Fruit fly (Drosophila melanogaster) whole organism: ENCODE measurements around the gene CG1824.

Experiments
- CG8478 ChIP-seq: fragments of >200 bp; optimal IDR thresholded peaks from 2 replicates; lab custom pipeline; 2018; ENCODE audit warnings: inconsistent platforms
- Dll ChIP-seq: fragments of >200 bp; optimal IDR thresholded peaks from 2 replicates; lab custom pipeline; 2017
- EcR ChIP-seq, 2 experiments: fragments of >200 bp; optimal IDR thresholded peaks; 2 replicates each; lab custom pipeline; 2017; ENCODE audit warnings: missing biosample characterization in 2 of 2, missing genetic modification characterization in 2 of 2, missing genetic modification reagents in 2 of 2
- pan ChIP-seq: fragments of >200 bp; optimal IDR thresholded peaks from 2 replicates; lab custom pipeline; 2017
- psq ChIP-seq: fragments of >200 bp; optimal IDR thresholded peaks from 2 replicates; lab custom pipeline; 2017
- usp ChIP-seq: fragments of >200 bp; optimal IDR thresholded peaks from 2 replicates; lab custom pipeline; 2017; ENCODE audit warnings: missing biosample characterization, missing genetic modification characterization, mixed read lengths

The CG1824 gene

DNA sequence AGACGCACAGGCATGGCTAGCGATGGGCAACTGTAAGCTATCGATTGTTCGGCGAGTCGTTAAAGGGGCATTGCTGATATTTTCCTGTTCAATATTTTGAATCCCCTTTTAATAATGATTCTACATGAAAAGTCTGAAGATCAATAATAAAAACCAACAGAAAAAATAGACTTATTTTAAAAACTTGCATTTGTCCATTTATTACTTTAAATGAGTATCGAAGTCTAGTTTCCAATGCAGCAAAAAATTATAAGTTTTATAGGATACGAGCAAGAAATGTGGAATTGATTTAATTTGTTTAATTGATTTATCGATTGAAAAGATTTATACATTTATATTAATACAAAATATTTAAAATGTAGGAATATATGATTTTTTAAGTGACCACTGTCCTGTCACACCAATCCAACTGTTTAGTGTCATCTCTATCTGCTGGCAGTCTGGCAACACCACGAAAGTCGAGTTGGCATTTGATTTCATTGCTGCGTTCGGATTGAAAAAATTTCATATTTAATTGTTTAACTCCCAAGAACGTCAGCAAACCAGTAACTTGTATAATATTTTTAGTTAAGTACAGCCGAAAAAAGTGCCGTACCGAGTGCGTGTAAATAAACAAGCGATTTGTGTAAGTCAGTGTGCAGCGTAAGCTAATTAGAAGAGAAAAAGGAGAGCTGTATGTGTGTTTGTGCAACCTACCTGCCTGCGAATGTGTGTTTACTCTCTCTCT lies at the start of gene CG1824, which contains the start of gene Sec16:
Gene CG1824 (minus strand): TSS at position 15 of the 727 bp plus-strand sequence.
Gene Sec16 (plus strand): TSS at position 438 of the 727 bp plus-strand sequence.
- TF ChIP-seq Dll, result no peak

DNA sequence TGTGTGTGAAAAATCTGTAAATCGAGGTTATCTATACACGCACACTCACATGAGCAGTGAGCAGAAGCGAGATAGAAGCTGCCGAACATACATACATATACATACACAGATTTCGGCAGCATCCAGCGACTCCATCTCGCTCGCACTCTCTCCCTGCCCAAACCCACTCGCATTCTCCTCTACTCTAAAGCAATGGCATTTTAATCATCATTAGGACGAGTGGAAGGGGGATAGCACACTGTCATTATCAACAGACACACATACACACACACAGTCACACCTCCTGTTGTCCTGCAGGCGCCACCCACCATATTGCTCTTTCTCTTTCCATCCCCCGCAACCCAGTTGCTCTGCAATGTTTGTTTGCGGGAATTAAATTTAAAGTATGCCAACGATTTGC lies 38.6 kb upstream of the CG1824 start:
- TF ChIP-seq pan (lab: Kevin White, UChicago), result no peak

DNA sequence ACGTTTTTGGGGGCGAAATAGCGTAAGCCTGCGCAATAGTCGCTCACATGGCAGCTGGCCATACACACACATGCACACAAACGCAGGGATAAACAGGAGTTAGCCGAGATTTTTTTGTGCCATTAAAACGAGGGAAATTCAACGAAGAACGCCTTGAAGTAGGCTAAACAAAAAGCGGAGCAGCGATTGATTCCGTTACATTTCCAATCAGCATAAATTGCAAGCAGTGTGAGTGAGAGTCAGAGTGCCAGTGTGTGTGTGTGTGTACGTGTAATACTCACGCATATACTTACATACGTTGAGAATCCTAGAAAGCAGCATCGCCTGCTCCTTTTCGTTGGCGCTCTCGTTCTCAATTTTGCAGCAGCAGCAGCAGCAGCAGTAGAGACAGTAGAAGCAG lies 37.8 kb upstream of the CG1824 start:
- TF ChIP-seq Dll (no peak), CG8478 (lab: Kevin White, UChicago) (no peak), psq (lab: Kevin White, UChicago) (no peak), usp (no peak), EcR (GFP tag; optimal IDR thresholded peaks at IDR 0.05; lab: Kevin White, UChicago) (no peak), pan (lab: Kevin White, UChicago) (no peak)

DNA sequence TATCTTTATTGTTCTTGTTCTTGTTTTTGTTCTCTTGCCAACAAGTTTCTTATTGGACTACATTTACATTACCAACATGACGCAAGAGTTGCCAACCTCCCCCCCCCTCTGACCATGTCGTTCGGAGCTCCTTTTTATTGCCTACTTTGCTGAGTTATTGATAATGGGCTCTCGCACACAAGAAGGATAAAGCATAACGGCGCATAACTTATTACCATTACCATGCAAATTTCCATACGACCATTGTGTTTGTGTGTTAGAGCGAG lies 36.7 kb upstream of the CG1824 start:
- no peak for TF ChIP-seq CG8478 (lab: Kevin White, UChicago)
- no peak for TF ChIP-seq pan (lab: Kevin White, UChicago)
- TF ChIP-seq Dll, result no peak
- TF ChIP-seq EcR (GFP tag; optimal IDR thresholded peaks at IDR 0.05; lab: Kevin White, UChicago), result no peak
- no peak for TF ChIP-seq usp
- no peak for TF ChIP-seq psq (lab: Kevin White, UChicago)

DNA sequence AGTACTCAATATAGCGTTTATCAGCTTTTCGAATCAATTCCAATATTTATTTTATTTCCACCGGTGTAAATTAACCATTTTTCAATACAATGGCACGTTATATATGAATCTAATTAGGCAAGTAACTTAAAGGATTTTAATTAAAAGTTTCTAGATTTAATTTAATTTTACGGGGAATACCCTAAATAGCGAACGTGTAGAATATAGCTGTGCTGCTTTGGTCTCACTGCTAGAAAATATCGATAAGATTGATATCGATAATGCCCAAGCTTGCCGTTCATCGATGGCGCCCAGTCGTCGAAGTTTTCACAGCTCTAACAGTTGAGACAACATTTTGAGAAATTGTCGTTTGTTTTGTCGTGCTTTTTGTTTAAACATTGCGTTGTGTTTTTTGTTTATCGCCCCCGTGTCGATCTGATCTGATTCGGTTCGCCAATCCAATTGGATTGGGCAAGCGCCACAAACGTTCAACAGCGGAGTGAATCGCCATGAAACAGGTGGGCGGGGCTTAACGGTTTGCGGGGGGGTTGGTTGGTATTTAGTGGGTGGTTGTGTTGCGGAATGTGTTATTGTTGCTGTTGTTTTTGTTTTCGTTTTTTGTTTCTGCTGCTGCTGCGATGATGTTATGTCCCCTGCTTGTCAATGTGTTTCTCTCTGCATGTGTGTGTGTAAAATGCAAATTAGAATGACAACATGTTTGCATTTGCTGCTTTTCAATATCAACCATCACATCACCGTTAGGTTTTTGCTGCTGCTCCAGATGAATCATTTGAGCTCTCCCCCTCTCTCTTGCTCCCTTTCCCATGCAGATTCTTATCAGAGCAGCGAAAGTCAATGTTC lies 36.1 kb upstream of the CG1824 start, which contains the start of gene Tomosyn:
Gene Tomosyn (plus strand): TSS at position 289 of the 840 bp plus-strand sequence.
- TF ChIP-seq pan (lab: Kevin White, UChicago), result no peak
- no peak for TF ChIP-seq usp
- TF ChIP-seq EcR (GFP tag; optimal IDR thresholded peaks at IDR 0.05; lab: Kevin White, UChicago), result no peak

DNA sequence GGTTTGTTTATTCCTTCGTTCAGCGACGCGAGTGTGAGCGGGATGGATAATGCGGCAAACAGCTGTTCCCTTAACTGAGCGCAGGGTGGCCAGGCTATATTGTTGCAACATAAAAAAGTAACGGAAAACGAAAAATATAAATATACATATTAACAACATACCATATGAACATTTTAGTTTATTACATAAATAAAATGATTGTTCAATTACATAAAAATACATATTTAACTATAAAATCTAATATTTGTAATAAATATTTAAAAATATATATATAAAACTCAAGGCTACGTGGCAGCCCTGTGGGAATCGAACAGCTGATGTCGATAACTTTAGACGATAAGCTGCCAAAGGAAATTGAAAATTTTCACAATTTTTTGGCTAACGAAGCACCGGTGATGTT lies 34.1 kb upstream of the CG1824 start, which contains the start of the genes Aven and CG2540:
Gene Aven (minus strand): TSS at position 77 of the 400 bp plus-strand sequence.
Gene CG2540 (plus strand): TSS at position 315 of the 400 bp plus-strand sequence.
- no peak for TF ChIP-seq Dll
- TF ChIP-seq pan (lab: Kevin White, UChicago), result no peak

DNA sequence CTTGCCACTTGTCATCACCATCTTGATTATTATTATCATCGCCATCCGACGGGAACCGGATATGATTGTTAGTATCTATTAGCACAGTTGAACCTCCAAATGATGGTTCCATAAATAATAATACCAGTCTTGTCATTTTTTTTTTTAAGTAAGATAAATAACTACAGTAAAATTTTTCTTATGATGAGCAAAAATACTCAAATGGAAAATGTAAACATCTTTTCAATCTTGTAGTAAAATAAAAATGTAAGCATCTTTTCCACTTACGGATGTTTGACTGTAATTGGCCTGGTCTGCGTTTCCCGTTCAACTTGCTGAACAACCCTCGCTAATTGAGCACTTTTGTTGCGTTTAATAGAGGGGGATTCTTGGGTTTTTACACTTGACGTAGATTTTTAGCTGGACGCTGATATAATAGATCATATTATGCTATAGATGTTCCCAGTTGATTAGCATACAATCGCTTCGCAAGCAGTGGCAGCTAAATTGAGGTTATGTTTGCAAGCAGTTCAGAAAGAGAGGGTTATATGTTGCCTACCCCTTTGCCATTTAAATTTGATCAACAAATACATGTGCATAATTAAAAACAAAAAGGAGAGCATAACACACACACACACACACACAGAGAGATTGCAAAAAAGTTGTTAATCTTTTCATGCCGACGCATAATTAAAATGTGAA lies 30.3 kb upstream of the CG1824 start:
- no peak for TF ChIP-seq psq (lab: Kevin White, UChicago)
- TF ChIP-seq EcR (GFP tag; optimal IDR thresholded peaks at IDR 0.05; lab: Kevin White, UChicago), result no peak
- TF ChIP-seq Dll, result no peak
- TF ChIP-seq pan (lab: Kevin White, UChicago), result no peak
- TF ChIP-seq usp, result no peak
- TF ChIP-seq CG8478 (lab: Kevin White, UChicago), result no peak

DNA sequence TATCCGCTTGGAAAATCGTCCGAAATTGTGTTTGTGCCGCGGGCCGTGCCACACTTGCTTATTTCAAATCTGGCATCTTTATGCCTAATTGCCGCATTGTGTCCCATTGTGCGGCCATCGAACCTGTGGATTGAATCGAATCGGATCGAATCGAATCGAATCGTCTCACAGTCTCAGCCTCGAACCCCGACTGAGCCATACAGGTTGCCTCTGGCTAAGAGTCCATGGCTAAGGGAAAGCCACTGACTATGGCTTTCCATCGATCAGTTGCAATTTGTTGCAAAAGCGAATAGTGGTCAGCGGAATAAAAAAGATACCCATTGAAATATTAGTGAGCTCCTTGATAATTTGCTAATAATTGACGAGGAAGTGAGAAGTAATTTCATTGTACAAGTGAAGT lies 28.6 kb upstream of the CG1824 start, which contains the start of gene CG15728:
Gene CG15728 (plus strand): TSS at position 301 of the 400 bp plus-strand sequence.
- TF ChIP-seq usp (no peak), EcR (GFP tag; optimal IDR thresholded peaks at IDR 0.05; lab: Kevin White, UChicago) (no peak), Dll (no peak), psq (lab: Kevin White, UChicago) (no peak), CG8478 (lab: Kevin White, UChicago) (no peak), pan (lab: Kevin White, UChicago) (no peak)

DNA sequence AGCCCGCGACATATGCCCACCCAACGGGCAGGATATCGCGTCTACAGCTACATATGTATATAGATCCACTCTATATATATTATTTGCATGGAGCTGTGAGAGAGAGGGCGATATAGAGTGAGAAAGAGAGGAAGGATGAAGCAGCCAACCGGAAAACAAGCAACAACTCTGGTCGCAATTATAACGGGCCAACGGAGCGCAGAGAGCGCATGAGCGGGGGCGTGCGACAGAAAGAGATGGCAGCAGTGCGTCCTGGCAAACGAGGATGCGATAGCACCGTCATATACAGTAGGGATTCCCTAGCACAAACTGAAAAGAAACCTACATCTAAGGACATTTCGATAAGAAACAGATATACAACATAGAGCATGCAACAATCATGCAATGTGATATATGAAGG lies 26.2 kb upstream of the CG1824 start:
- TF ChIP-seq pan (lab: Kevin White, UChicago) (no peak), usp (no peak), Dll (no peak), CG8478 (lab: Kevin White, UChicago) (no peak), psq (lab: Kevin White, UChicago) (no peak), EcR (GFP tag; optimal IDR thresholded peaks at IDR 0.05; lab: Kevin White, UChicago) (no peak)

DNA sequence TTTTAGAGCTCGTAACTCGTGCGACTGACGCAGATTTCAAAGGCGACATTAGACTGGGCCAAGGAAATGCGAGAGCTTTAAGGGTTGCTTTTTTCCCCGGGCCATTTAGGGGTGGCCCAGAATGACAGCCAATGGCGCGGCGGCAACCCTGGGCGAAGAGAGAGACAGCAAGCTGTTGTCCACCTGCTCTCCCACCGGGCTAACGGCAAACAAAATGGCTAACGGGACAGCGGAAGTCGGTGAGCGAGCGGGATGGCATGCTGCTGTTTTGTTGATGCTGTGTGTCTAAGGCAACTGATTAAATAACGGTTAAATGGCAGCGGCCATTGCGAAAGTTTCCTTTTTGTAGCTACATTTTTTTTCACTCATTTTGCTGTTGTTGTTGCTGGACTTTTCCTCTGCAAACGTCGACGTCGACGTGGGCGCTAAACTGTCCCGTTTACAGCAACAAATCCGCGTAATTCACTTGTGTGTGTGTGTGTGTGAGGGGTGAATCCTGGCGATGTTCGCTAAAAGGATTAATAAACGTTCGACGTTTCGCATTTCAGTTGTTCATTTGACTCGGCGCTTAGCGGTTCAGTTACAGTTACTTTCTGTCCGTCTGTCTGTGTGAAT lies 20.4 kb upstream of the CG1824 start, which contains the start of gene CG11085:
Gene CG11085 (plus strand): TSS at position 565 of the 615 bp plus-strand sequence.
- TF ChIP-seq psq (lab: Kevin White, UChicago), result no peak
- no peak for TF ChIP-seq pan (lab: Kevin White, UChicago)
- no peak for TF ChIP-seq CG8478 (lab: Kevin White, UChicago)
- TF ChIP-seq EcR (GFP tag; optimal IDR thresholded peaks at IDR 0.05; lab: Kevin White, UChicago), result no peak
- no peak for TF ChIP-seq usp
- no peak for TF ChIP-seq Dll

DNA sequence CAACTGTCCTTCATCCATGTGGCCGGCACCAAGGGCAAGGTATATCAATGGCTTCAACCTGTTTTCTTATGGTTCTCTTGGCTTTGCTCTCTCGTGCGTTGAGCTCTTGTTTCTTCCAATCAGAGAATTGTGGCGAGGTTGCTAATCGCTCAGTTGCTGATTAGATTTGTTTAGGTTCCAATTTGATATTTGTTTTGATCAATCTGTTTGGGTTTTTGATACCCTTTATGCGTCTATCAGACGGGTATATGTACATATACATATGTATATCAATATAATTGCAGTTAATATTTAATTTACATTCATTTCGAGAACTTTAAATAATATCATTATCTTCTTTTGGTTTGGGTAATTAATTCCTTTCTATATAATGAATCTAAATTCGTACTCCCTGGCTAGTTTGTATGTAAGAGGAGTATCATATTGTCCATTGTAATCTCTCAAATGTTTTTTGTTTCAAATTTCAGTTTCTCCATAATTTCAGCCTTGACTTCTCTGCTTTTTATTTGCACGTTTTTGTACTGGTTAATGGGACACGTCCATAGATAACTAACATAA lies 17.9 kb upstream of the CG1824 start:
- TF ChIP-seq CG8478 (lab: Kevin White, UChicago) (no peak), pan (lab: Kevin White, UChicago) (no peak), usp (no peak), EcR (GFP tag; optimal IDR thresholded peaks at IDR 0.05; lab: Kevin White, UChicago) (no peak), Dll (no peak), psq (lab: Kevin White, UChicago) (no peak)
